Worm (Caenorhabditis elegans): ENCODE data around the gene C40C9.3.

DNA sequence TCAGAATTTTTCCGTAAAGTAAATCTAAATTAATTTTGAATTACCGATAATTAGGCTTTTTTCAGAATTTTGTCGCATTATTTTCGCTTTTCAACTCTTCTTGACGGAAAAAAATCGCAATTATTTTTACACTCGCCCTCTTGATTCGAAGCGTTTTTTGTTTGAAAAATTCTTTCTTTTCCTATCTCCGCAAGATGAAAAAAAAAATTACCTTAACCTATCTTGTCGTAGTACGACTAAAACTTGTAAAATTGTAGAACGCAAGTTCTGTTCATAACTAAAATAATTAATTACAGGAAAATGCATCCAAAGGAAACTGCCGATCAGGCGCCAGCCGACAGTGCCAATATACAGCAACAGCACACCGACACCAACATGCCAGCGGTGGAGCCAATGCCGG, 47.3 kb upstream of the C40C9.3 start, which contains the start of gene F54B11.7:
- no peak for TF ChIP-seq nhr-77 (tag; optimal IDR thresholded peaks at IDR 0.05)
- TF ChIP-seq tbx-2 (tag; optimal IDR thresholded peaks at IDR 0.05) = no peak
- no peak for TF ChIP-seq nhr-237 (tag; optimal IDR thresholded peaks at IDR 0.05)
- TF ChIP-seq lin-15B (tag; optimal IDR thresholded peaks at IDR 0.05) = no peak
- no peak for TF ChIP-seq ztf-4 (tag; optimal IDR thresholded peaks at IDR 0.05)
- no peak for TF ChIP-seq ces-1 (GFP tag; optimal IDR thresholded peaks at IDR 0.05)
- TF ChIP-seq grh-1 (GFP tag; IDR thresholded peaks at IDR 0.05) = no peak
- no peak for TF ChIP-seq zag-1 (tag; optimal IDR thresholded peaks at IDR 0.05)
- TF ChIP-seq ceh-88 (GFP tag; IDR thresholded peaks at IDR 0.05) = no peak
- no peak for TF ChIP-seq aly-2 (tag; optimal IDR thresholded peaks at IDR 0.05)
- no peak for TF ChIP-seq sptf-1 (tag; optimal IDR thresholded peaks at IDR 0.05)
